Worm (Caenorhabditis elegans): ENCODE results near the gene hda-1.

DNA sequence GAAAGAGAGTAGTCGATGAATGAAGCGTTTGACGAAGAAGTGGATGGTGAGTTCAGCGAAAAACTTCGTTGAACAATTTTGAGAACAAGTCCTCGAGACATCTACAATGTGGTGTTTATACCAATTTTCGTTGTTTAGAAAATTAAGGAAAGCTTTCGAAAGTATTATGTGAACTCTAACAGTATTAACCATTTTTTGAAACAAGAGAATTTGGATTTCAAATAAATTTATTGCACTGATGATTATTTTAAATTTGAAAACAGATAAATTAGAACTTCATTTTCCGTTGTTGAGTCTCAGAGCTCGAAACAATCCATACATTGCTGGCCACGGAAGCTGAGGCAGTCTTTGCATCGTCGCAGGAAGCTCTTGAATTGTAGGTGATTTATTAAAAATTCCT is 2.7 kb upstream of the hda-1 start, which contains the start of gene C53A5.16:
- TF ChIP-seq F13C5.2 (tag; optimal IDR thresholded peaks at IDR 0.05), result no peak
- TF ChIP-seq aly-1 (tag; optimal IDR thresholded peaks at IDR 0.05), result no peak
- TF ChIP-seq scrt-1 (GFP tag; IDR thresholded peaks at IDR 0.05), result no peak

All from whole organism, early embryonic.